Fruit fly (Drosophila melanogaster): ENCODE measurements around the gene Herp.

Gene Herp

DNA sequence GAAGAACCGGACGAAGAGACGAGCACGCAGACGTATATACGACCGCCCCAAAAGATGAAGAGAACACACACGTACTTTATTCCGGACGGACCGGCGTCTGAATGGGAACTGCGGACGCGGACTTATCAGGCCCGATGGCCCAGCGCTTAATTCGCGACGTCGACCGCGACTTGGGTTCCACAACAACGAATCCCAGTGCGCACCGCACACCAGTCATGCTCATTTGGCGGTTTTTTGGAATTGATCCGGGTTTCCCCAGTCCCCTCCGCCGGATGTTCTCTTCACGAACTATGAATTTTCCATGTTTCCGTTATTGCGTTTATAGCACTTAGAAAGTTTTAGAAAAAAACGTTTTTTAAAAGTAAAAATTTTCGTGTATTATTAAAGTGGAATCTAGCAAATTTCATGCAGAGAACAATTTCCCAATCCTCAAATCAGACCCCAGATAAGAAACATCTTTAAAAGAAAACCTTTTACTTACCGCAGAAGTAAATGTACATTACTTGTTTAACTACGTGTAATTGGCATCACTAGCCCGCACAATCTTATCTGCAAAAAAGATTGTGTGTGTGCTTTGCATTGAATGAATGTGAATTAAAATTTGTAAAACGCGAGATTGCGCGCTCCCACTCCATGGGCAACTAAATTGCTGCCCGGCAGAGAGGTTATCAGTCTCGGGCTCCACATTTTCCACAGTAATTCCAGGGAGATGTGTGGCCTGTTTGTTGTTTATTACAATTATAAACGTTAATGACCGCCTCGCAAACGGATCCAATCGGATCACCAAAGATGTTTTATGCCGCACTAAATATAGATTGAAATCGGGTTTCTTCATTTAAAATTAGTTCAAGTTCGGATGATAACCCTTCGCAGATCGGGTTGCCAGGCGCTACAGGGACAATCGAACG, 9.2 kb downstream of the Herp start, which contains the start of gene CG7149 (continued):
- TF ChIP-seq Asciz (GFP tag; optimal IDR thresholded peaks at IDR 0.05): no peak
- TF ChIP-seq cad (GFP tag; optimal IDR thresholded peaks at IDR 0.05): no peak
- peak; percentile 50 for TF ChIP-seq sens (GFP tag)
- TF ChIP-seq CG1602 (GFP tag; optimal IDR thresholded peaks at IDR 0.05): no peak

DNA sequence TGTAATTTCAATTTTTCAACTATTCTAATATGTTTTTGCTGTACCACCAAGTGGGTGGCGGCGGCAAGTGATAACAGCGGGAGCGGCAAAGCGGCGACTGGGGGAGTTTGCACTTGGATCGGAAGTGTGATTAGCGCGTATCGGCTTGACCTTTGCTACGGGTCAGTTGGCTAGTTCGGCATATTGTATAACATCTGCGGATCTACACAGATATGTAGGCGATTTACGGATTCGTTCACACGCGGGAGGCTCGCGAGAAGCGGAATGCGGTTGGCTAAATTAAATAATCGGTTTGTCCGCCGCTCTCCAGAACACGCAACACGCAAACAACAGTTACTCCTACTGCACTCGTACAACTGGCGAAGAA, 9.8 kb downstream of the Herp start:
- TF ChIP-seq ro (GFP tag; IDR thresholded peaks at IDR 0.05): no peak
- TF ChIP-seq Doc2 (GFP tag; IDR thresholded peaks at IDR 0.05): no peak
- no peak for TF ChIP-seq tup (GFP tag; optimal IDR thresholded peaks at IDR 0.05)
- TF ChIP-seq Pdp1 (GFP tag; optimal IDR thresholded peaks at IDR 0.05): peak in 1 of 2 experiments; percentile 87
- TF ChIP-seq Hr78 (GFP tag; optimal IDR thresholded peaks at IDR 0.05): peak in 1 of 2 experiments; percentile 74
- TF ChIP-seq sd (tag; optimal IDR thresholded peaks at IDR 0.05): peak; percentile 19
- no peak for TF ChIP-seq aop (GFP tag; IDR thresholded peaks at IDR 0.05)
- TF ChIP-seq Opbp (GFP tag; IDR thresholded peaks at IDR 0.05; ENCODE audit: partially characterized antibody): 0 out of 3 replicates have a peak, but pooled peaks have one; percentile 37
- no peak for TF ChIP-seq CG2712 (tag; optimal IDR thresholded peaks at IDR 0.05)

- TF ChIP-seq nom (GFP tag; optimal IDR thresholded peaks at IDR 0.05): peak; percentile 55
- TF ChIP-seq CG16815 (GFP tag; optimal IDR thresholded peaks at IDR 0.05): no peak
- TF ChIP-seq ATbp (GFP tag; optimal IDR thresholded peaks at IDR 0.05): no peak
- peak; percentile 84 for TF ChIP-seq CG34376 (GFP tag; optimal IDR thresholded peaks at IDR 0.05)
- no peak for TF ChIP-seq ap (GFP tag; IDR thresholded peaks at IDR 0.05)
- no peak for TF ChIP-seq CG13424 (tag; optimal IDR thresholded peaks at IDR 0.05)
- TF ChIP-seq Pdp1 (GFP tag; optimal IDR thresholded peaks at IDR 0.05): peak in 1 of 2 experiments; percentile 62
- peak; percentile 9 for TF ChIP-seq kah (GFP tag; optimal IDR thresholded peaks at IDR 0.05)
- no peak for TF ChIP-seq CG9876 (GFP tag; optimal IDR thresholded peaks at IDR 0.05)
- peak; percentile 16 for TF ChIP-seq fd64A (GFP tag; optimal IDR thresholded peaks at IDR 0.05)
- peak in 1 of 2 experiments; percentile 54 for TF ChIP-seq Eip74EF (GFP tag; optimal IDR thresholded peaks at IDR 0.05)
- TF ChIP-seq mirr (GFP tag; optimal IDR thresholded peaks at IDR 0.05): peak; percentile 82
- TF ChIP-seq exex (tag; optimal IDR thresholded peaks at IDR 0.05): peak; percentile 31
- TF ChIP-seq CG18764 (GFP tag; optimal IDR thresholded peaks at IDR 0.05): no peak
- TF ChIP-seq cg (GFP tag; optimal IDR thresholded peaks at IDR 0.05): no peak
- no peak for TF ChIP-seq Ssrp (tag; optimal IDR thresholded peaks at IDR 0.05)
- no peak for TF ChIP-seq Taf1 (GFP tag; IDR thresholded peaks at IDR 0.05)
- no peak for TF ChIP-seq Bteb2 (GFP tag; optimal IDR thresholded peaks at IDR 0.05)
- no peak for TF ChIP-seq CG33213 (GFP tag; optimal IDR thresholded peaks at IDR 0.05)
- no peak for TF ChIP-seq CG9609 (GFP tag; optimal IDR thresholded peaks at IDR 0.05)
- TF ChIP-seq CG16779 (GFP tag; IDR thresholded peaks at IDR 0.05): no peak
- peak; percentile 26 for TF ChIP-seq nau (GFP tag; optimal IDR thresholded peaks at IDR 0.05)
- peak; percentile 27 for TF ChIP-seq CG13296 (GFP tag; optimal IDR thresholded peaks at IDR 0.05)
- peak; percentile 66 for TF ChIP-seq sug (tag; optimal IDR thresholded peaks at IDR 0.05)
- TF ChIP-seq CG5180 (GFP tag; optimal IDR thresholded peaks at IDR 0.05): peak; percentile 6
- TF ChIP-seq Med (GFP tag): peak; percentile 7
Measured at dm6 chr2L:7788952-7789466, 10.8 kb downstream of the Herp start.
